Worm (Caenorhabditis elegans): ENCODE measurements around the gene C06E8.5.

Gene C06E8.5

ce11 chrIII:6968080-6968639, 37.1 kb downstream of the C06E8.5 start, which contains the start of gene panl-2:
TSS of gene panl-2 (minus strand) at chrIII:6968130.
- TF ChIP-seq ama-1 (optimal IDR thresholded peaks at IDR 0.05) (no peak), aly-2 (tag; optimal IDR thresholded peaks at IDR 0.05) (no peak), sma-9 (GFP tag; optimal IDR thresholded peaks at IDR 0.05) (peak; percentile 32), sma-9 (tag; optimal IDR thresholded peaks at IDR 0.05) (no peak), lin-13 (GFP tag; optimal IDR thresholded peaks at IDR 0.05) (peak; percentile 28), nhr-77 (tag; optimal IDR thresholded peaks at IDR 0.05) (no peak), sma-3 (GFP tag; optimal IDR thresholded peaks at IDR 0.05) (no peak), lin-39 (tag; optimal IDR thresholded peaks at IDR 0.05) (no peak), nhr-129 (tag; optimal IDR thresholded peaks at IDR 0.05) (peak; percentile 57), ceh-82 (tag; optimal IDR thresholded peaks at IDR 0.05) (no peak), peb-1 (tag; optimal IDR thresholded peaks at IDR 0.05) (no peak), dmd-4 (tag; optimal IDR thresholded peaks at IDR 0.05) (no peak), mdl-1 (tag; optimal IDR thresholded peaks at IDR 0.05) (no peak), F13H6.1 (tag; optimal IDR thresholded peaks at IDR 0.05) (no peak), lin-11 (tag; optimal IDR thresholded peaks at IDR 0.05) (no peak), nhr-21 (tag; optimal IDR thresholded peaks at IDR 0.05) (no peak), unc-62 (GFP tag; optimal IDR thresholded peaks at IDR 0.05) (no peak), ceh-16 (tag; optimal IDR thresholded peaks at IDR 0.05) (no peak), unc-55 (GFP tag; optimal IDR thresholded peaks at IDR 0.05) (peak; percentile 77), nhr-12 (tag; optimal IDR thresholded peaks at IDR 0.05) (no peak), nhr-23 (tag; optimal IDR thresholded peaks at IDR 0.05) (no peak), ZK546.5 (tag; optimal IDR thresholded peaks at IDR 0.05) (no peak), crh-2 (tag; optimal IDR thresholded peaks at IDR 0.05) (peak; percentile 34), nhr-25 (tag; optimal IDR thresholded peaks at IDR 0.05) (no peak), gmeb-1 (tag; optimal IDR thresholded peaks at IDR 0.05) (peak; percentile 86), snpc-4 (tag; optimal IDR thresholded peaks at IDR 0.05) (no peak), C34F6.9 (tag; optimal IDR thresholded peaks at IDR 0.05) (peak; percentile 71), unc-39 (tag; optimal IDR thresholded peaks at IDR 0.05) (no peak), elt-3 (tag; optimal IDR thresholded peaks at IDR 0.05) (no peak), R02D3.7 (tag; optimal IDR thresholded peaks at IDR 0.05) (peak; percentile 80), ztf-1 (GFP tag; conservative IDR thresholded peaks at IDR 0.05) (no peak), lsy-2 (tag; optimal IDR thresholded peaks at IDR 0.05) (peak; percentile 60 to 87), alr-1 (tag; optimal IDR thresholded peaks at IDR 0.05) (no peak), egl-27 (tag; optimal IDR thresholded peaks at IDR 0.05) (no peak), fos-1 (tag; optimal IDR thresholded peaks at IDR 0.05) (no peak), mab-5 (tag; optimal IDR thresholded peaks at IDR 0.05) (no peak), mbf-1 (tag; optimal IDR thresholded peaks at IDR 0.05) (no peak), Y55F3AM.14 (GFP tag; optimal IDR thresholded peaks at IDR 0.05) (no peak), nhr-10 (tag; optimal IDR thresholded peaks at IDR 0.05) (no peak), nhr-11 (tag; optimal IDR thresholded peaks at IDR 0.05) (no peak), elt-1 (tag; optimal IDR thresholded peaks at IDR 0.05) (no peak), sem-4 (tag; optimal IDR thresholded peaks at IDR 0.05) (no peak)

- TF ChIP-seq nhr-129 (tag; optimal IDR thresholded peaks at IDR 0.05) (peak; percentile 36), sma-9 (GFP tag; optimal IDR thresholded peaks at IDR 0.05) (peak; percentile 60), sma-9 (tag; optimal IDR thresholded peaks at IDR 0.05) (no peak), crh-2 (tag; optimal IDR thresholded peaks at IDR 0.05) (peak; percentile 21), fos-1 (tag; optimal IDR thresholded peaks at IDR 0.05) (peak; percentile 82), skn-1 (tag; optimal IDR thresholded peaks at IDR 0.05) (peak; percentile 12), nhr-12 (tag; optimal IDR thresholded peaks at IDR 0.05) (no peak), gmeb-1 (tag; optimal IDR thresholded peaks at IDR 0.05) (no peak), lin-13 (GFP tag; optimal IDR thresholded peaks at IDR 0.05) (no peak), elt-1 (tag; optimal IDR thresholded peaks at IDR 0.05) (no peak), C34F6.9 (tag; optimal IDR thresholded peaks at IDR 0.05) (peak; percentile 48), lsy-2 (tag; optimal IDR thresholded peaks at IDR 0.05) (peak in 1 of 2 experiments; percentile 62)
Observed at ce11 chrIII:6961937-6962504, 43.2 kb downstream of the C06E8.5 start, which contains the start of the genes rpn-6.1 and F57B9.1. TSS of gene rpn-6.1 (minus strand) at chrIII:6962001. TSS of gene F57B9.1 (plus strand) at chrIII:6962090.
